Worm (Caenorhabditis elegans) whole organism, L4 larva: ENCODE results near the gene F09C6.14.

ENCODE experiments used
- T20F7.1 ChIP-seq: fragments of 200-800 bp; sonication (Bioruptor generic); optimal IDR thresholded peaks from 2 replicates; lab custom pipeline; 2018; ENCODE audit warnings: mild to moderate bottlenecking, missing genetic modification characterization, missing compliant biosample characterization
- aly-2 ChIP-seq: sonication (generic microtip); optimal IDR thresholded peaks from 2 replicates; lab custom pipeline; 2018; ENCODE audit warnings: missing biosample characterization, missing genetic modification characterization
- daf-16 ChIP-seq, 3 experiments: sonication (generic microtip); optimal IDR thresholded peaks; 2 replicates each; lab custom pipeline; 2016 to 2017; ENCODE audit warnings: missing genetic modification characterization in 3 of 3, missing genetic modification reagents in 3 of 3, mild to moderate bottlenecking in 2 of 3, missing compliant biosample characterization in 2 of 3, missing biosample characterization in 1 of 3, moderate library complexity in 1 of 3
- daf-19 ChIP-seq: fragments of 200-800 bp; sonication (Bioruptor generic); conservative IDR thresholded peaks from 2 replicates; pipeline ENCODE4 v1.3.6; 2022; ENCODE audit warnings: missing genetic modification characterization, missing compliant biosample characterization
- dmd-8 ChIP-seq: fragments of 200-800 bp; sonication (Bioruptor generic); IDR thresholded peaks from 2 replicates; pipeline ENCODE4 v1.3.6; 2022; ENCODE audit warnings: missing genetic modification characterization, missing compliant biosample characterization
- duxl-1 ChIP-seq: sonication (generic microtip); optimal IDR thresholded peaks from 2 replicates; lab custom pipeline; 2016; ENCODE audit warnings: mild to moderate bottlenecking, missing genetic modification characterization, moderate library complexity, missing compliant biosample characterization; ENCODE audit not compliant: poor library complexity
- fos-1 ChIP-seq: fragments of 150-350 bp; optimal IDR thresholded peaks from 2 replicates; lab custom pipeline; 2014; ENCODE audit warnings: missing biosample characterization, missing genetic modification characterization
- jun-1 ChIP-seq: fragments of 150-350 bp; optimal IDR thresholded peaks from 2 replicates; lab custom pipeline; 2014; ENCODE audit warnings: missing biosample characterization, missing genetic modification reagents, missing genetic modification characterization
- lin-1 ChIP-seq: fragments of 200-800 bp; sonication (Bioruptor generic); IDR thresholded peaks from 2 replicates; pipeline ENCODE4 v1.3.6; 2022; ENCODE audit warnings: missing genetic modification reagents, missing genetic modification characterization, missing compliant biosample characterization
- lin-29 ChIP-seq: fragments of 200-800 bp; sonication (Bioruptor generic); IDR thresholded peaks from 2 replicates; pipeline ENCODE4 v1.3.6; 2022; ENCODE audit warnings: missing genetic modification reagents, missing genetic modification characterization, missing compliant biosample characterization
- lin-38 ChIP-seq: fragments of 200-800 bp; sonication (Bioruptor generic); IDR thresholded peaks from 2 replicates; pipeline ENCODE4 v1.3.6; 2022; ENCODE audit warnings: missing genetic modification reagents, missing genetic modification characterization, missing compliant biosample characterization
- lin-39 ChIP-seq: fragments of 150-350 bp; optimal IDR thresholded peaks from 2 replicates; lab custom pipeline; 2014; ENCODE audit warnings: missing biosample characterization, missing genetic modification reagents, missing genetic modification characterization
- lir-3 ChIP-seq: sonication (generic microtip); optimal IDR thresholded peaks from 2 replicates; lab custom pipeline; 2016; ENCODE audit warnings: mild to moderate bottlenecking, missing genetic modification characterization, missing compliant biosample characterization
- madf-9 ChIP-seq: fragments of 200-800 bp; sonication (Bioruptor generic); conservative IDR thresholded peaks from 2 replicates; pipeline ENCODE4 v1.3.6; 2022; ENCODE audit warnings: missing genetic modification reagents, missing genetic modification characterization, missing compliant biosample characterization
- mdt-29 ChIP-seq: fragments of 200-800 bp; sonication (Bioruptor generic); IDR thresholded peaks from 2 replicates; pipeline ENCODE4 v1.3.6; 2022; ENCODE audit warnings: missing genetic modification reagents, missing genetic modification characterization, missing compliant biosample characterization
- nhr-111 ChIP-seq: fragments of 200-800 bp; sonication (Bioruptor generic); optimal IDR thresholded peaks from 2 replicates; lab custom pipeline; 2018; ENCODE audit warnings: mild to moderate bottlenecking, missing genetic modification characterization, missing compliant biosample characterization
- nhr-25 ChIP-seq: sonication (generic microtip); optimal IDR thresholded peaks from 2 replicates; lab custom pipeline; 2017; ENCODE audit warnings: missing genetic modification characterization, mild to moderate bottlenecking, missing compliant biosample characterization, antibody characterized with exemption, moderate library complexity, borderline replicate concordance; ENCODE audit not compliant: insufficient read depth
- php-3 ChIP-seq: fragments of 200-800 bp; sonication (Bioruptor generic); IDR thresholded peaks from 2 replicates; pipeline ENCODE4 v1.3.6; 2022; ENCODE audit warnings: missing genetic modification reagents, missing genetic modification characterization, missing compliant biosample characterization
- saeg-2 ChIP-seq: fragments of 200-800 bp; sonication (Bioruptor generic); IDR thresholded peaks from 2 replicates; pipeline ENCODE4 v1.3.6; 2022; ENCODE audit warnings: missing genetic modification reagents, missing genetic modification characterization, missing compliant biosample characterization
- spr-1 ChIP-seq: sonication (generic microtip); optimal IDR thresholded peaks from 2 replicates; lab custom pipeline; 2016; ENCODE audit warnings: mild to moderate bottlenecking, missing genetic modification characterization, missing compliant biosample characterization
- unc-130 ChIP-seq: sonication (generic microtip); optimal IDR thresholded peaks from 2 replicates; lab custom pipeline; 2016; ENCODE audit warnings: missing genetic modification reagents, missing genetic modification characterization, missing compliant biosample characterization
- zip-11 ChIP-seq: fragments of 200-800 bp; sonication (Bioruptor generic); IDR thresholded peaks from 2 replicates; pipeline ENCODE4 v1.3.6; 2022; ENCODE audit warnings: missing genetic modification characterization, missing compliant biosample characterization
- ztf-11 ChIP-seq: fragments of 150-350 bp; optimal IDR thresholded peaks from 2 replicates; lab custom pipeline; 2014; ENCODE audit warnings: missing biosample characterization, missing genetic modification characterization

F09C6.14 gene

DNA sequence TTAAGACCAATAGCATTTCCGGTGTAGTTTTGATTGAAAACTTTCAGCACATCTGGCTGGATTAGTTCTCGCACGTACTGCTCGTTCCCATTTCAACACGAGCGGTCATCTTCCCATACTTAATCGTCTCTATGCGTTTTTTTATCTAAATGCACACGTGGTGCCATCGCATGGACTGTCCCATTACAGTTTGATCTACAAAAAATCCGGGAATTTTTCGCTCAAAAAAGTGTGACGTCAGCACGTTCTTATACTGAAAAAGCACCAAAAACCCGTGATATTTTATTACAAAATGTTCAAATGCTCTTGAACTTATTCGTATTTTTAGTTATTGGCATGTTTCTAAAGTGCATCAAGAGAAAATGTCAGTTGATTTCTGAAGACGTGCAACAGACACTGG lies 41.2 kb downstream of the F09C6.14 start, which contains the start of gene Y102A5C.4:
Gene Y102A5C.4, plus strand, starts transcription at position 301 of the 400 bp plus-strand sequence.
- TF ChIP-seq lin-29 (GFP tag; lab: Robert Waterston, UW) (no peak), madf-9 (GFP tag; lab: Robert Waterston, UW) (no peak), php-3 (GFP tag; lab: Robert Waterston, UW) (no peak), fos-1 (tag; lab: Kevin White, UChicago) (no peak), duxl-1 (tag; lab: Kevin White, UChicago) (no peak), ztf-11 (tag; lab: Kevin White, UChicago) (no peak), aly-2 (no peak), dmd-8 (GFP tag; lab: Robert Waterston, UW) (no peak), daf-16 (GFP tag; optimal IDR thresholded peaks at IDR 0.05; lab: Kevin White, UChicago) (no peak), daf-16 (tag; optimal IDR thresholded peaks at IDR 0.05; lab: Kevin White, UChicago) (no peak), nhr-111 (GFP tag; lab: Kevin White, UChicago) (no peak), jun-1 (tag; lab: Kevin White, UChicago) (no peak), mdt-29 (GFP tag; lab: Robert Waterston, UW) (no peak)

ce11 chrV:16927345-16927744 lies 46.6 kb downstream of the F09C6.14 start, which contains the start of gene Y102A5C.36:
Gene Y102A5C.36, minus strand, starts transcription at chrV:16927445.
- TF ChIP-seq unc-130 (GFP tag; lab: Kevin White, UChicago) (no peak), spr-1 (tag; lab: Kevin White, UChicago) (no peak), lir-3 (no peak), T20F7.1 (GFP tag; lab: Kevin White, UChicago) (no peak), nhr-25 (tag; lab: Kevin White, UChicago) (no peak), zip-11 (GFP tag; lab: Robert Waterston, UW) (no peak), lin-39 (tag; lab: Kevin White, UChicago) (no peak), madf-9 (GFP tag; lab: Robert Waterston, UW) (no peak), lin-38 (GFP tag; lab: Robert Waterston, UW) (no peak), php-3 (GFP tag; lab: Robert Waterston, UW) (no peak), lin-1 (GFP tag; lab: Robert Waterston, UW) (no peak), saeg-2 (GFP tag; lab: Robert Waterston, UW) (no peak), dmd-8 (GFP tag; lab: Robert Waterston, UW) (no peak), daf-19 (no peak)
